Worm (Caenorhabditis elegans) whole organism, midembryonic: ENCODE results near the gene aqp-11.
A peak's percentile ranks its signal among the peaks of the same experiment; 100 is the strongest.

Source experiments
- T22C8.4 ChIP-seq: fragments of 200-800 bp; sonication (Bioruptor generic); IDR thresholded peaks from 2 replicates; pipeline ENCODE4 v1.3.6; 2022; ENCODE audit warnings: missing genetic modification characterization, missing compliant biosample characterization
- cog-1 ChIP-seq: sonication (generic microtip); optimal IDR thresholded peaks from 2 replicates; lab custom pipeline; 2016; ENCODE audit warnings: missing genetic modification characterization, missing compliant biosample characterization
- klf-2 ChIP-seq: fragments of 200-800 bp; sonication (Bioruptor generic); conservative IDR thresholded peaks from 2 replicates; pipeline ENCODE4 v1.3.6; 2022; ENCODE audit warnings: missing genetic modification reagents, missing genetic modification characterization, missing compliant biosample characterization
- med-1 ChIP-seq: sonication (generic microtip); optimal IDR thresholded peaks from 2 replicates; lab custom pipeline; 2017; ENCODE audit warnings: missing genetic modification characterization, mild to moderate bottlenecking, missing compliant biosample characterization, antibody characterized with exemption, missing genetic modification reagents; ENCODE audit not compliant: insufficient read depth
- ref-1 ChIP-seq: fragments of 200-800 bp; sonication (Bioruptor generic); conservative IDR thresholded peaks from 2 replicates; pipeline ENCODE4 v1.3.6; 2022; ENCODE audit warnings: missing genetic modification reagents, missing genetic modification characterization, missing compliant biosample characterization
- ztf-23 ChIP-seq: fragments of 200-800 bp; sonication (Bioruptor generic); IDR thresholded peaks from 2 replicates; pipeline ENCODE4 v1.3.6; 2022; ENCODE audit warnings: missing genetic modification reagents, missing genetic modification characterization, missing compliant biosample characterization

DNA sequence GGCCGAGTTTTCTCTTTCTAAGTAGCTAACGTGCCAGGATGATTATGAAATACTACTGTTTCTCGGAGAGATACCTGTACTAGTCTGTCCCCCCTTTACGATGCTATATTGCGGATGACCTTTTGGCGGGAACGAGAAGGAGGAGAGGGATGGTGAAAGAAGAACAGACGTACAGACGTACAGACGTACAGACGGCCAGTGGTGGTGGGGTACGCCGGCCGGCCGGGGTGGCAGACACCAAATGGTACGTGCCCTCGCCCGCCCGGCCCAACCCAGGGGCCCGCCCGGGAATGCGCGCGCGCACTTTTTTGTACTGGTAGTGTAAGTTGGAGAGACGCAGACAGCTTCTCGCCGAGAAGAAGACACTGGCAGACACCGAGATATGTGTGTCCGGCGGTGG lies 48.0 kb downstream of the aqp-11 start:
- no peak for TF ChIP-seq ref-1 (GFP tag; lab: Robert Waterston, UW)
- peak; percentile 48; the same call in 1 of the 2 replicates for TF ChIP-seq ztf-23
- TF ChIP-seq T22C8.4 (GFP tag; lab: Robert Waterston, UW) = no peak
- peak; percentile 22 for TF ChIP-seq cog-1
- no peak; the same call in 1 of the 2 replicates for TF ChIP-seq klf-2 (GFP tag; lab: Robert Waterston, UW)
- TF ChIP-seq med-1 (GFP tag; lab: Kevin White, UChicago) = no peak
